Fruit fly (Drosophila melanogaster) Kc167 (cell line): Measurements from ENCODE around the gene CG31638.

Source experiments
- Myc ChIP-seq: fragments of >200 bp; optimal IDR thresholded peaks from 2 replicates; lab custom pipeline; 2017; ENCODE audit warnings: missing external identifiers
- psq ChIP-seq: fragments of >200 bp; optimal IDR thresholded peaks from 2 replicates; lab custom pipeline; 2017; ENCODE audit warnings: missing external identifiers

DNA sequence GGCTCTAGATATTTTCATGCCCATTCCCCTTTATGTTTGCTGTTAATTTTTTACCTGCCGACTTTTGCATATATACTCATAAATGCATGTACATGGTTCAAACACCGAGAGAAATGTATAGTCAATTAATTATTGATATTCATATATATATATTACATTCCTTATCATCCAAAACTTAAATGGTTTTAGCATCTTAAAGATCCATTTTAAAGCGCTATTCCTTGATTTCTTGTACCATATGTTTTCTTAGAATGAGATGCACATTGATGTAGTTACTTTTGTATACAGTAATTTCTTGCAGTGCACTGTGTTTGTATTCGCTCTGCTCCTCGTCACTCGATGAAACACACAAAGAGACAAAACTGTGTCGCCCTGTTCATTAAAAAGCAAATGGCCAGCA lies 17.8 kb downstream of the CG31638 start:
- no peak for TF ChIP-seq psq (lab: Kevin White, UChicago)
- TF ChIP-seq Myc: no peak
